Fruit fly (Drosophila melanogaster) whole organism, embryonic: ENCODE data around the gene foxo.

Experiments
- Bdp1 ChIP-seq: fragments of 200-800 bp; sonication (Bioruptor generic); optimal IDR thresholded peaks from 3 replicates; lab custom pipeline; 2016; ENCODE audit warnings: missing biosample characterization, missing genetic modification characterization
- CG10959 ChIP-seq: fragments of 200-800 bp; sonication (Bioruptor generic); IDR thresholded peaks from 2 replicates; pipeline ENCODE4 v1.3.6; 2022; ENCODE audit warnings: missing biosample characterization, missing genetic modification characterization
- CG11504 ChIP-seq: fragments of 200-800 bp; sonication (Bioruptor generic); optimal IDR thresholded peaks from 3 replicates; lab custom pipeline; 2019; ENCODE audit warnings: missing biosample characterization, mild to moderate bottlenecking, missing genetic modification characterization, moderate library complexity
- CG11695 ChIP-seq: fragments of 200-800 bp; sonication (Bioruptor generic); IDR thresholded peaks from 3 replicates; pipeline ENCODE4 v1.3.6; 2022; ENCODE audit warnings: missing biosample characterization, missing genetic modification characterization
- CG12071 ChIP-seq: fragments of 200-800 bp; sonication (Bioruptor generic); optimal IDR thresholded peaks from 3 replicates; lab custom pipeline; 2018; ENCODE audit warnings: missing biosample characterization, mild to moderate bottlenecking, missing genetic modification characterization
- CG12219 ChIP-seq: fragments of 200-800 bp; sonication (Bioruptor generic); optimal IDR thresholded peaks from 3 replicates; lab custom pipeline; 2018; ENCODE audit warnings: missing biosample characterization, mild to moderate bottlenecking, missing genetic modification characterization
- CG13424 ChIP-seq: fragments of 200-800 bp; sonication (Bioruptor generic); optimal IDR thresholded peaks from 2 replicates; lab custom pipeline; 2019; ENCODE audit warnings: missing biosample characterization, mild to moderate bottlenecking, missing genetic modification characterization, moderate library complexity
- CG17361 ChIP-seq: fragments of 200-800 bp; sonication (Bioruptor generic); IDR thresholded peaks from 3 replicates; pipeline ENCODE4 v1.3.6; 2022; ENCODE audit warnings: missing biosample characterization, missing genetic modification characterization
- CG17802 ChIP-seq: fragments of 200-800 bp; sonication (Bioruptor generic); optimal IDR thresholded peaks from 2 replicates; lab custom pipeline; 2018; ENCODE audit warnings: missing biosample characterization, mild to moderate bottlenecking, missing genetic modification characterization, moderate library complexity
- CG18599 ChIP-seq: fragments of 200-800 bp; sonication (Bioruptor generic); optimal IDR thresholded peaks from 3 replicates; lab custom pipeline; 2017; ENCODE audit warnings: missing biosample characterization, missing genetic modification characterization, mild to moderate bottlenecking, moderate library complexity, missing genetic modification reagents
- CG2116 ChIP-seq: fragments of 200-800 bp; sonication (Bioruptor generic); optimal IDR thresholded peaks from 3 replicates; lab custom pipeline; 2018; ENCODE audit warnings: missing biosample characterization, mild to moderate bottlenecking, missing genetic modification characterization
- CG2129 ChIP-seq: fragments of 200-800 bp; sonication (Bioruptor generic); IDR thresholded peaks from 2 replicates; pipeline ENCODE4 v1.3.6; 2022; ENCODE audit warnings: missing biosample characterization, missing genetic modification characterization; ENCODE audit not compliant: partially characterized antibody
- CG2199 ChIP-seq: fragments of 200-800 bp; sonication (Bioruptor generic); IDR thresholded peaks from 3 replicates; pipeline ENCODE4 v1.3.6; 2022; ENCODE audit warnings: missing biosample characterization, missing genetic modification characterization
- CG2889 ChIP-seq: fragments of 200-800 bp; sonication (Bioruptor generic); IDR thresholded peaks from 3 replicates; pipeline ENCODE4 v1.3.6; 2022; ENCODE audit warnings: missing biosample characterization, missing genetic modification characterization
- CG3407 ChIP-seq: fragments of 200-800 bp; sonication (Bioruptor generic); optimal IDR thresholded peaks from 2 replicates; lab custom pipeline; 2018; ENCODE audit warnings: missing biosample characterization, mild to moderate bottlenecking, missing genetic modification characterization
- CG4424 ChIP-seq: fragments of 200-800 bp; sonication (Bioruptor generic); optimal IDR thresholded peaks from 3 replicates; lab custom pipeline; 2016; ENCODE audit warnings: missing biosample characterization, missing genetic modification characterization
- CG6854 ChIP-seq: fragments of 200-800 bp; sonication (Bioruptor generic); optimal IDR thresholded peaks from 3 replicates; lab custom pipeline; 2017; ENCODE audit warnings: missing biosample characterization, mild to moderate bottlenecking, missing genetic modification characterization
- CG8478 ChIP-seq: fragments of >200 bp; optimal IDR thresholded peaks from 2 replicates; lab custom pipeline; 2018
- Chrac-16 ChIP-seq: fragments of 200-800 bp; sonication (Bioruptor generic); optimal IDR thresholded peaks from 3 replicates; lab custom pipeline; 2016; ENCODE audit warnings: missing biosample characterization, missing genetic modification characterization
- Dref ChIP-seq: fragments of 200-800 bp; sonication (Bioruptor generic); IDR thresholded peaks from 2 replicates; pipeline ENCODE4 v1.3.6; 2022; ENCODE audit warnings: missing biosample characterization, missing genetic modification characterization
- ERR ChIP-seq: fragments of 200-800 bp; sonication (Bioruptor generic); optimal IDR thresholded peaks from 2 replicates; lab custom pipeline; 2016; ENCODE audit warnings: missing biosample characterization, missing genetic modification characterization
- NC2α ChIP-seq: fragments of 200-800 bp; sonication (Bioruptor generic); optimal IDR thresholded peaks from 2 replicates; lab custom pipeline; 2016; ENCODE audit warnings: missing biosample characterization, missing genetic modification characterization
- Pdp1 ChIP-seq, 2 experiments: fragments of 200-800 bp; sonication (Bioruptor generic); optimal IDR thresholded peaks; 3 replicates each; lab custom pipeline; 2016; ENCODE audit warnings: missing biosample characterization in 2 of 2, missing genetic modification characterization in 2 of 2, mild to moderate bottlenecking in 1 of 2, moderate library complexity in 1 of 2
- Ravus ChIP-seq: fragments of 200-800 bp; sonication (Bioruptor generic); IDR thresholded peaks from 2 replicates; pipeline ENCODE4 v1.3.6; 2022; ENCODE audit warnings: missing biosample characterization, missing genetic modification characterization
- Scr ChIP-seq: fragments of 200-800 bp; sonication (Bioruptor generic); IDR thresholded peaks from 2 replicates; pipeline ENCODE4 v1.3.6; 2022; ENCODE audit warnings: missing biosample characterization, missing genetic modification characterization; ENCODE audit not compliant: partially characterized antibody
- Six4 ChIP-seq: fragments of 200-800 bp; sonication (Bioruptor generic); optimal IDR thresholded peaks from 2 replicates; lab custom pipeline; 2016; ENCODE audit warnings: missing biosample characterization, missing genetic modification characterization
- Tbp ChIP-seq: fragments of >200 bp; optimal IDR thresholded peaks from 2 replicates; lab custom pipeline; 2018; ENCODE audit warnings: missing biosample characterization, missing genetic modification characterization
- ab ChIP-seq: fragments of 200-800 bp; sonication (Bioruptor generic); optimal IDR thresholded peaks from 2 replicates; lab custom pipeline; 2016; ENCODE audit warnings: missing biosample characterization, missing genetic modification characterization
- al ChIP-seq: fragments of 200-800 bp; sonication (Bioruptor generic); IDR thresholded peaks from 2 replicates; pipeline ENCODE4 v1.3.6; 2022; ENCODE audit warnings: missing biosample characterization, missing genetic modification characterization
- ap ChIP-seq: fragments of 200-800 bp; sonication (Bioruptor generic); IDR thresholded peaks from 2 replicates; pipeline ENCODE4 v1.3.6; 2022; ENCODE audit warnings: missing biosample characterization, missing genetic modification characterization
- ara ChIP-seq: fragments of 200-800 bp; sonication (Bioruptor generic); IDR thresholded peaks from 2 replicates; pipeline ENCODE4 v1.3.6; 2022; ENCODE audit warnings: missing biosample characterization, missing genetic modification characterization
- bowl ChIP-seq: fragments of 200-800 bp; sonication (Bioruptor generic); IDR thresholded peaks from 2 replicates; pipeline ENCODE4 v1.3.6; 2022; ENCODE audit warnings: missing biosample characterization, missing genetic modification characterization
- cato ChIP-seq: fragments of 200-800 bp; sonication (Bioruptor generic); optimal IDR thresholded peaks from 2 replicates; lab custom pipeline; 2016; ENCODE audit warnings: missing biosample characterization, missing genetic modification characterization, borderline replicate concordance
- chif ChIP-seq, 2 experiments: fragments of 200-800 bp; sonication (Bioruptor generic); optimal IDR thresholded peaks; 3 replicates each; lab custom pipeline; 2016; ENCODE audit warnings: missing biosample characterization in 2 of 2, missing genetic modification characterization in 2 of 2
- ci ChIP-seq: fragments of 200-800 bp; sonication (Bioruptor generic); IDR thresholded peaks from 3 replicates; pipeline ENCODE4 v1.3.6; 2022; ENCODE audit warnings: missing biosample characterization, missing genetic modification characterization
- croc ChIP-seq: fragments of 200-800 bp; sonication (Bioruptor generic); conservative IDR thresholded peaks from 3 replicates; pipeline ENCODE4 v1.3.6; 2022; ENCODE audit warnings: missing biosample characterization, missing genetic modification characterization
- dmrt11E ChIP-seq: fragments of 200-800 bp; sonication (Bioruptor generic); optimal IDR thresholded peaks from 3 replicates; lab custom pipeline; 2018; ENCODE audit warnings: missing biosample characterization, mild to moderate bottlenecking, missing genetic modification characterization, moderate library complexity
- esg ChIP-seq: fragments of 200-800 bp; sonication (Bioruptor generic); conservative IDR thresholded peaks from 2 replicates; pipeline ENCODE4 v1.3.6; 2022; ENCODE audit warnings: missing biosample characterization, missing genetic modification characterization
- fu2 ChIP-seq: fragments of 200-800 bp; sonication (Bioruptor generic); optimal IDR thresholded peaks from 2 replicates; lab custom pipeline; 2016; ENCODE audit warnings: missing biosample characterization, missing genetic modification characterization
- lmd ChIP-seq: fragments of 200-800 bp; sonication (Bioruptor generic); IDR thresholded peaks from 2 replicates; pipeline ENCODE4 v1.3.6; 2022; ENCODE audit warnings: missing biosample characterization, missing genetic modification characterization
- nom ChIP-seq: fragments of 200-800 bp; sonication (Bioruptor generic); optimal IDR thresholded peaks from 2 replicates; lab custom pipeline; 2017; ENCODE audit warnings: missing biosample characterization, missing genetic modification characterization, mild to moderate bottlenecking, moderate library complexity, missing genetic modification reagents
- oc ChIP-seq: fragments of 200-800 bp; sonication (Bioruptor generic); optimal IDR thresholded peaks from 2 replicates; lab custom pipeline; 2018; ENCODE audit warnings: missing biosample characterization, mild to moderate bottlenecking, missing genetic modification characterization, moderate library complexity
- ro ChIP-seq: fragments of 200-800 bp; sonication (Bioruptor generic); IDR thresholded peaks from 2 replicates; pipeline ENCODE4 v1.3.6; 2022; ENCODE audit warnings: missing biosample characterization, missing genetic modification characterization
- run ChIP-seq: fragments of 200-800 bp; sonication (Bioruptor generic); optimal IDR thresholded peaks from 3 replicates; lab custom pipeline; 2018; ENCODE audit warnings: missing biosample characterization, mild to moderate bottlenecking, missing genetic modification characterization
- sc ChIP-seq, 3 experiments: fragments of >200 bp in 2 of 3; fragments of 200-800 bp in 1 of 3; sonication (Bioruptor generic) in 1 of 3; optimal IDR thresholded peaks; 2 replicates in 2 of 3; 3 replicates in 1 of 3; lab custom pipeline; 2017; ENCODE audit warnings: mild to moderate bottlenecking in 1 of 3, missing biosample characterization in 1 of 3, missing genetic modification characterization in 1 of 3, missing genetic modification reagents in 1 of 3
- tna ChIP-seq: fragments of 200-800 bp; sonication (Bioruptor generic); IDR thresholded peaks from 2 replicates; pipeline ENCODE4 v1.3.6; 2022; ENCODE audit warnings: missing biosample characterization, missing genetic modification characterization; ENCODE audit not compliant: partially characterized antibody
- unpg ChIP-seq: fragments of 200-800 bp; sonication (Bioruptor generic); optimal IDR thresholded peaks from 3 replicates; lab custom pipeline; 2018; ENCODE audit warnings: missing biosample characterization, mild to moderate bottlenecking, missing genetic modification characterization, moderate library complexity
- zen2 ChIP-seq: fragments of 200-800 bp; sonication (Bioruptor generic); IDR thresholded peaks from 3 replicates; pipeline ENCODE4 v1.3.6; 2022; ENCODE audit warnings: missing biosample characterization, missing genetic modification characterization; ENCODE audit not compliant: partially characterized antibody

The foxo gene

DNA sequence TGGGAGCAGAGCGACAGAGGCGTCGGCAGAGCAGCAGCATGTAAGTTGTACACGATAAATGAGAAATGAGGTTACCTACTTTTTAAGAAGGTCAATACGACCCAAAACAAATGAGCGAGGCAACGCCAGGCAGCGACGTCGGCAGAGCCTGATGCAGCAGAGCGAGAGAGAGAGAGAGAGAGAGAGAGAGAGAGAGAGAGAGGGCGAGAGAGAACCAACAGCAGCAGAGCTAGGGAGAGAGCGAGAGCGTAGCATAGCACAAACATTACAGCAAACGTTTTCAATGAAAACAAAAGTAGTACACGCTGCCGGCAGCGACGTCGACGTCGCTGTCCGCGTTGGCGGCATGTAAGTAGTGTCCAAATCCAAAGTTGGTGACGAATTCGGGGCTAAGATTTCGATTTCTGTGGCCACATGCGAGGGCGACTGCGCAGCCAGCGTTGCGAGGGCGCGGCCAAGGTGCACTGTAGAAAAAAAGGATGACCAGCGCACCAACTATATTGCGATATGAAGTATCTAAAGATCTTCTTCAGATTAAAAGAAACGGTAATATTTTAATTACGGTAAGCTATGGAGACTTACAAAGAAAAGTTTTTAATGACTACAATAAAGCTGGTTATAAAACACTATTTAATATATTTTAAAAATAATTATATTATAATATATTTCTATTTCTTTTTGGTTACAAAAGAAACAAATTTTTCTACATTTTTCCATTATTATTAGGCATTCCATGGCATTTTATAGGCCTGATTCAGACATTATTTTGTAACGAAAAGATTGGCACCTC lies 38.9 kb upstream of the foxo start (continued):
- TF ChIP-seq bowl (GFP tag; lab: Robert Waterston, UW): 0 out of 2 replicates have a peak, but pooled peaks have one; percentile 35
- peak; percentile 93 for TF ChIP-seq CG13424
- TF ChIP-seq unpg (GFP tag; lab: Kevin White, UChicago): peak; percentile 86
- no peak; the same call in 1 of the 2 replicates for TF ChIP-seq ro
- TF ChIP-seq CG3407 (GFP tag; lab: Kevin White, UChicago): peak; percentile 76
- TF ChIP-seq CG18599 (GFP tag; lab: Kevin White, UChicago): peak; percentile 82
- peak; percentile 38 for TF ChIP-seq CG17802 (tag; lab: Kevin White, UChicago)
- TF ChIP-seq croc (GFP tag; lab: Robert Waterston, UW): peak; percentile 47; the same call in 2 of the 3 replicates
- TF ChIP-seq zen2: no peak; the same call in 2 of the 3 replicates
- TF ChIP-seq sc (optimal IDR thresholded peaks at IDR 0.05; lab: Kevin White, UChicago): no peak
- peak; percentile 68 for TF ChIP-seq sc (GFP tag; optimal IDR thresholded peaks at IDR 0.05; lab: Kevin White, UChicago)
- no peak; the same call in 2 of the 3 replicates for TF ChIP-seq CG2889 (GFP tag; lab: Robert Waterston, UW)
- TF ChIP-seq Ravus (GFP tag; lab: Robert Waterston, UW): 0 out of 2 replicates have a peak, but pooled peaks have one; percentile 2
- TF ChIP-seq Tbp (GFP tag; lab: Kevin White, UChicago): no peak
- TF ChIP-seq Bdp1 (GFP tag; lab: Kevin White, UChicago): no peak
- TF ChIP-seq esg (GFP tag; lab: Robert Waterston, UW): peak; percentile 84
- TF ChIP-seq CG2116 (GFP tag; lab: Kevin White, UChicago): peak; percentile 44
- TF ChIP-seq NC2α (GFP tag; lab: Kevin White, UChicago): peak; percentile 15
- peak; percentile 88 for TF ChIP-seq run (tag; lab: Kevin White, UChicago)
- TF ChIP-seq CG2199: no peak
- peak; percentile 46 for TF ChIP-seq CG12071 (GFP tag; lab: Kevin White, UChicago)
- TF ChIP-seq chif (GFP tag; optimal IDR thresholded peaks at IDR 0.05; lab: Kevin White, UChicago): peak; percentile 8 to 51
- peak; percentile 52; the same call in 1 of the 2 replicates for TF ChIP-seq tna (GFP tag; lab: Robert Waterston, UW)
- 0 out of 2 replicates have a peak, but pooled peaks have one; percentile 9 for TF ChIP-seq CG10959 (GFP tag; lab: Robert Waterston, UW)
- TF ChIP-seq CG11695 (GFP tag; lab: Robert Waterston, UW): peak; percentile 89
- TF ChIP-seq CG4424 (GFP tag; lab: Kevin White, UChicago): peak; percentile 82
- TF ChIP-seq Scr (GFP tag; lab: Robert Waterston, UW): peak; percentile 28
- TF ChIP-seq CG17361: peak; percentile 93
- peak; percentile 71 for TF ChIP-seq ci (GFP tag; lab: Robert Waterston, UW)
- peak; percentile 57 for TF ChIP-seq nom
- TF ChIP-seq ERR (GFP tag; lab: Kevin White, UChicago): peak; percentile 34
- TF ChIP-seq al (GFP tag; lab: Robert Waterston, UW): 0 out of 2 replicates have a peak, but pooled peaks have one; percentile 26
- TF ChIP-seq ap (GFP tag; lab: Robert Waterston, UW): peak; percentile 67
- TF ChIP-seq fu2 (GFP tag; lab: Kevin White, UChicago): no peak
- TF ChIP-seq CG6854 (GFP tag; lab: Kevin White, UChicago): peak; percentile 83
- TF ChIP-seq lmd (GFP tag; lab: Robert Waterston, UW): peak; percentile 88
- no peak for TF ChIP-seq CG2129 (GFP tag; lab: Robert Waterston, UW)
- TF ChIP-seq CG11504: peak; percentile 94
- peak; percentile 53 for TF ChIP-seq Chrac-16 (GFP tag; lab: Kevin White, UChicago)
- TF ChIP-seq dmrt11E: peak; percentile 54
- peak; percentile 46 for TF ChIP-seq ab (GFP tag; lab: Kevin White, UChicago)
- peak; percentile 18 to 30 for TF ChIP-seq Pdp1 (GFP tag; optimal IDR thresholded peaks at IDR 0.05; lab: Kevin White, UChicago)
- TF ChIP-seq Dref (GFP tag; lab: Robert Waterston, UW): no peak
- TF ChIP-seq CG12219: peak; percentile 42
- TF ChIP-seq ara (GFP tag; lab: Robert Waterston, UW): peak; percentile 39
- peak; percentile 69 for TF ChIP-seq oc (tag; lab: Kevin White, UChicago)
- peak; percentile 92 for TF ChIP-seq CG8478 (lab: Kevin White, UChicago)
- peak; percentile 63 for TF ChIP-seq Six4 (GFP tag; lab: Kevin White, UChicago)
- TF ChIP-seq cato: peak; percentile 70
